Fruit fly (Drosophila melanogaster) whole organism, embryonic: Measurements from ENCODE around the gene Spc25.

Source experiments
- Atf-2 ChIP-seq: fragments of 200-800 bp; sonication (Bioruptor generic); optimal IDR thresholded peaks from 2 replicates; lab custom pipeline; 2016; ENCODE audit warnings: missing biosample characterization, missing genetic modification characterization
- Bdp1 ChIP-seq: fragments of 200-800 bp; sonication (Bioruptor generic); optimal IDR thresholded peaks from 3 replicates; lab custom pipeline; 2016; ENCODE audit warnings: missing biosample characterization, missing genetic modification characterization
- CG11093 ChIP-seq: fragments of 200-800 bp; sonication (Bioruptor generic); IDR thresholded peaks from 3 replicates; pipeline ENCODE4 v1.3.6; 2022; ENCODE audit warnings: missing biosample characterization, missing genetic modification characterization
- CG11456 ChIP-seq: fragments of 200-800 bp; sonication (Bioruptor generic); IDR thresholded peaks from 3 replicates; pipeline ENCODE4 v1.3.6; 2022; ENCODE audit warnings: missing biosample characterization, missing genetic modification characterization
- CG12236 ChIP-seq: fragments of 200-800 bp; sonication (Bioruptor generic); optimal IDR thresholded peaks from 2 replicates; lab custom pipeline; 2016; ENCODE audit warnings: missing biosample characterization, missing genetic modification characterization
- CG13894 ChIP-seq: fragments of 200-800 bp; sonication (Bioruptor generic); optimal IDR thresholded peaks from 3 replicates; lab custom pipeline; 2018; ENCODE audit warnings: missing biosample characterization, mild to moderate bottlenecking, missing genetic modification characterization, moderate library complexity
- CG15696 ChIP-seq: fragments of 200-800 bp; sonication (Bioruptor generic); optimal IDR thresholded peaks from 2 replicates; lab custom pipeline; 2019; ENCODE audit warnings: missing biosample characterization, mild to moderate bottlenecking, missing genetic modification characterization, moderate library complexity
- CG2202 ChIP-seq: fragments of 200-800 bp; sonication (Bioruptor generic); optimal IDR thresholded peaks from 2 replicates; lab custom pipeline; 2018; ENCODE audit warnings: missing biosample characterization, mild to moderate bottlenecking, missing genetic modification characterization
- CG2678 ChIP-seq: fragments of 200-800 bp; sonication (Bioruptor generic); optimal IDR thresholded peaks from 3 replicates; lab custom pipeline; 2019; ENCODE audit warnings: missing biosample characterization, mild to moderate bottlenecking, missing genetic modification characterization, moderate library complexity
- CG2889 ChIP-seq: fragments of 200-800 bp; sonication (Bioruptor generic); IDR thresholded peaks from 3 replicates; pipeline ENCODE4 v1.3.6; 2022; ENCODE audit warnings: missing biosample characterization, missing genetic modification characterization
- CG30431 ChIP-seq: fragments of 200-800 bp; sonication (Bioruptor generic); optimal IDR thresholded peaks from 2 replicates; lab custom pipeline; 2017; ENCODE audit warnings: missing biosample characterization, missing genetic modification characterization
- CG32767 ChIP-seq: fragments of 200-800 bp; sonication (Bioruptor generic); IDR thresholded peaks from 2 replicates; pipeline ENCODE4 v1.3.6; 2022; ENCODE audit warnings: missing biosample characterization, missing genetic modification characterization
- CG4360 ChIP-seq: fragments of 200-800 bp; sonication (Bioruptor generic); IDR thresholded peaks from 2 replicates; pipeline ENCODE4 v1.3.6; 2022; ENCODE audit warnings: missing biosample characterization, missing genetic modification characterization
- CG4617 ChIP-seq: fragments of 200-800 bp; sonication (Bioruptor generic); optimal IDR thresholded peaks from 3 replicates; lab custom pipeline; 2016; ENCODE audit warnings: missing biosample characterization, missing genetic modification characterization, borderline replicate concordance
- CG4820 ChIP-seq: fragments of 200-800 bp; sonication (Bioruptor generic); optimal IDR thresholded peaks from 3 replicates; lab custom pipeline; 2016; ENCODE audit warnings: missing biosample characterization, missing genetic modification characterization
- CG5953 ChIP-seq: fragments of 200-800 bp; sonication (Bioruptor generic); IDR thresholded peaks from 2 replicates; pipeline ENCODE4 v1.3.6; 2022; ENCODE audit warnings: missing biosample characterization, missing genetic modification characterization
- CG6683 ChIP-seq: fragments of 200-800 bp; sonication (Bioruptor generic); optimal IDR thresholded peaks from 2 replicates; lab custom pipeline; 2017; ENCODE audit warnings: missing biosample characterization, mild to moderate bottlenecking, missing genetic modification characterization, missing genetic modification reagents
- CG6765 ChIP-seq: fragments of 200-800 bp; sonication (Bioruptor generic); optimal IDR thresholded peaks from 3 replicates; lab custom pipeline; 2017; ENCODE audit warnings: missing biosample characterization, mild to moderate bottlenecking, missing genetic modification characterization
- CG7745 ChIP-seq: fragments of 200-800 bp; sonication (Bioruptor generic); optimal IDR thresholded peaks from 2 replicates; lab custom pipeline; 2018; ENCODE audit warnings: missing biosample characterization, mild to moderate bottlenecking, missing genetic modification characterization, moderate library complexity
- CG7928 ChIP-seq: fragments of 200-800 bp; sonication (Bioruptor generic); optimal IDR thresholded peaks from 2 replicates; lab custom pipeline; 2017; ENCODE audit warnings: missing biosample characterization, mild to moderate bottlenecking, missing genetic modification characterization
- CG7963 ChIP-seq: fragments of 200-800 bp; sonication (Bioruptor generic); IDR thresholded peaks from 3 replicates; pipeline ENCODE4 v1.3.6; 2022; ENCODE audit warnings: missing biosample characterization, missing genetic modification characterization; ENCODE audit not compliant: partially characterized antibody
- CG9609 ChIP-seq: fragments of 200-800 bp; sonication (Bioruptor generic); optimal IDR thresholded peaks from 3 replicates; lab custom pipeline; 2016; ENCODE audit warnings: missing biosample characterization, missing genetic modification characterization
- CkIIα-i1 ChIP-seq: fragments of 200-800 bp; sonication (Bioruptor generic); IDR thresholded peaks from 2 replicates; pipeline ENCODE4 v1.3.6; 2022; ENCODE audit warnings: missing biosample characterization, missing genetic modification characterization
- D19B ChIP-seq: fragments of 200-800 bp; sonication (Bioruptor generic); optimal IDR thresholded peaks from 2 replicates; lab custom pipeline; 2017; ENCODE audit warnings: missing biosample characterization, mild to moderate bottlenecking, missing genetic modification characterization
- H2.0 ChIP-seq: fragments of 200-800 bp; sonication (Bioruptor generic); IDR thresholded peaks from 2 replicates; pipeline ENCODE4 v1.3.6; 2022; ENCODE audit warnings: missing biosample characterization, missing genetic modification characterization
- HHEX ChIP-seq: fragments of 200-800 bp; sonication (Bioruptor generic); optimal IDR thresholded peaks from 3 replicates; lab custom pipeline; 2017; ENCODE audit warnings: missing biosample characterization, mild to moderate bottlenecking, missing genetic modification characterization, missing genetic modification reagents
- HLH54F ChIP-seq: fragments of 200-800 bp; sonication (Bioruptor generic); optimal IDR thresholded peaks from 3 replicates; lab custom pipeline; 2016; ENCODE audit warnings: missing biosample characterization, missing genetic modification characterization
- Kr ChIP-seq: fragments of 200-800 bp; sonication (Bioruptor generic); optimal IDR thresholded peaks from 2 replicates; lab custom pipeline; 2017; ENCODE audit warnings: missing biosample characterization, mild to moderate bottlenecking, missing genetic modification characterization
- Neu2 ChIP-seq: fragments of 200-800 bp; sonication (Bioruptor generic); optimal IDR thresholded peaks from 3 replicates; lab custom pipeline; 2016; ENCODE audit warnings: missing biosample characterization, missing genetic modification characterization, borderline replicate concordance
- Opbp ChIP-seq: fragments of 200-800 bp; sonication (Bioruptor generic); IDR thresholded peaks from 3 replicates; pipeline ENCODE4 v1.3.6; 2022; ENCODE audit warnings: missing biosample characterization, missing genetic modification characterization; ENCODE audit not compliant: partially characterized antibody
- Sox100B ChIP-seq: fragments of 200-800 bp; sonication (Bioruptor generic); optimal IDR thresholded peaks from 3 replicates; lab custom pipeline; 2018; ENCODE audit warnings: missing biosample characterization, mild to moderate bottlenecking, missing genetic modification characterization
- amos ChIP-seq: fragments of 200-800 bp; sonication (Bioruptor generic); IDR thresholded peaks from 2 replicates; pipeline ENCODE4 v1.3.6; 2022; ENCODE audit warnings: missing biosample characterization, missing genetic modification characterization; ENCODE audit not compliant: partially characterized antibody
- ash1 ChIP-seq: fragments of 200-800 bp; sonication (Bioruptor generic); optimal IDR thresholded peaks from 2 replicates; lab custom pipeline; 2018; ENCODE audit warnings: missing biosample characterization, mild to moderate bottlenecking, missing genetic modification characterization
- bab2 ChIP-seq: fragments of 200-800 bp; sonication (Bioruptor generic); optimal IDR thresholded peaks from 2 replicates; lab custom pipeline; 2016; ENCODE audit warnings: missing biosample characterization, missing genetic modification characterization
- btn ChIP-seq: fragments of 200-800 bp; sonication (Bioruptor generic); optimal IDR thresholded peaks from 2 replicates; lab custom pipeline; 2016; ENCODE audit warnings: missing biosample characterization, missing genetic modification characterization
- chm ChIP-seq: fragments of 200-800 bp; sonication (Bioruptor generic); IDR thresholded peaks from 2 replicates; pipeline ENCODE4 v1.3.6; 2022; ENCODE audit warnings: missing biosample characterization, missing genetic modification characterization
- chn ChIP-seq: fragments of 200-800 bp; sonication (Bioruptor generic); optimal IDR thresholded peaks from 2 replicates; lab custom pipeline; 2016; ENCODE audit warnings: missing biosample characterization, missing genetic modification characterization
- ci ChIP-seq: fragments of 200-800 bp; sonication (Bioruptor generic); IDR thresholded peaks from 3 replicates; pipeline ENCODE4 v1.3.6; 2022; ENCODE audit warnings: missing biosample characterization, missing genetic modification characterization
- gcm2 ChIP-seq: fragments of 200-800 bp; sonication (Bioruptor generic); optimal IDR thresholded peaks from 2 replicates; lab custom pipeline; 2016; ENCODE audit warnings: missing biosample characterization, missing genetic modification characterization
- gsb ChIP-seq: fragments of 200-800 bp; sonication (Bioruptor generic); IDR thresholded peaks from 2 replicates; pipeline ENCODE4 v1.3.6; 2022; ENCODE audit warnings: missing biosample characterization, missing genetic modification characterization
- inv ChIP-seq: fragments of 200-800 bp; sonication (Bioruptor generic); IDR thresholded peaks from 2 replicates; pipeline ENCODE4 v1.3.6; 2022; ENCODE audit warnings: missing biosample characterization, missing genetic modification characterization; ENCODE audit not compliant: partially characterized antibody
- lilli ChIP-seq: fragments of 200-800 bp; sonication (Bioruptor generic); optimal IDR thresholded peaks from 3 replicates; lab custom pipeline; 2016; ENCODE audit warnings: missing biosample characterization, missing genetic modification characterization
- nau ChIP-seq: fragments of 200-800 bp; sonication (Bioruptor generic); optimal IDR thresholded peaks from 3 replicates; lab custom pipeline; 2017; ENCODE audit warnings: missing biosample characterization, mild to moderate bottlenecking, missing genetic modification characterization, missing genetic modification reagents
- pnt ChIP-seq: fragments of 200-800 bp; sonication (Bioruptor generic); optimal IDR thresholded peaks from 3 replicates; lab custom pipeline; 2016; ENCODE audit warnings: missing biosample characterization, missing genetic modification characterization
- sd ChIP-seq: fragments of 200-800 bp; sonication (Bioruptor generic); optimal IDR thresholded peaks from 3 replicates; lab custom pipeline; 2018; ENCODE audit warnings: missing biosample characterization, mild to moderate bottlenecking, missing genetic modification characterization, moderate library complexity
- sens ChIP-seq: fragments of 200-800 bp; sonication (Bioruptor generic); peaks from one replicate; lab custom pipeline; 2016; ENCODE audit warnings: missing biosample characterization, missing genetic modification characterization
- usp ChIP-seq: fragments of >200 bp; optimal IDR thresholded peaks from 2 replicates; lab custom pipeline; 2017; ENCODE audit warnings: missing biosample characterization, missing genetic modification characterization
- vvl ChIP-seq: fragments of 200-800 bp; sonication (Bioruptor generic); IDR thresholded peaks from 2 replicates; pipeline ENCODE4 v1.3.6; 2022; ENCODE audit warnings: missing biosample characterization, missing genetic modification characterization
- wek ChIP-seq: fragments of 200-800 bp; sonication (Bioruptor generic); optimal IDR thresholded peaks from 3 replicates; lab custom pipeline; 2018; ENCODE audit warnings: missing biosample characterization, mild to moderate bottlenecking, missing genetic modification characterization, moderate library complexity

Spc25 gene

dm6 chr3R:12981334-12982166 lies 20.0 kb downstream of the Spc25 start (continued):
- peak; percentile 53 for TF ChIP-seq CG6765 (GFP tag; lab: Kevin White, UChicago)
- TF ChIP-seq Kr (GFP tag; lab: Kevin White, UChicago), result no peak
- TF ChIP-seq gsb (GFP tag; lab: Robert Waterston, UW), result peak; percentile 25; the same call in 1 of the 2 replicates
- peak; percentile 85 for TF ChIP-seq CG2678 (tag; lab: Kevin White, UChicago)
- TF ChIP-seq CG15696 (tag; lab: Kevin White, UChicago), result peak; percentile 60
- peak; percentile 3 for TF ChIP-seq sd (tag; lab: Kevin White, UChicago)
- TF ChIP-seq ci, result peak; percentile 39; the same call in 1 of the 3 replicates
- TF ChIP-seq H2.0 (GFP tag; lab: Robert Waterston, UW), result peak; percentile 57; the same call in 1 of the 2 replicates
- no peak for TF ChIP-seq CG7963 (GFP tag; lab: Robert Waterston, UW)
- no peak for TF ChIP-seq CG12236 (GFP tag; lab: Kevin White, UChicago)
- TF ChIP-seq CG7928, result no peak
- peak; percentile 9 for TF ChIP-seq nau (GFP tag; lab: Kevin White, UChicago)
- no peak for TF ChIP-seq CG4617
- peak; percentile 71 for TF ChIP-seq CG4820 (GFP tag; lab: Kevin White, UChicago)
- no peak for TF ChIP-seq CG2889 (GFP tag; lab: Robert Waterston, UW)
- TF ChIP-seq Opbp (GFP tag; lab: Robert Waterston, UW), result no peak
- TF ChIP-seq CG11456 (GFP tag; lab: Robert Waterston, UW), result no peak
- TF ChIP-seq CG7745 (tag; lab: Kevin White, UChicago), result no peak
- no peak for TF ChIP-seq pnt (GFP tag; lab: Kevin White, UChicago)
- TF ChIP-seq vvl (GFP tag; lab: Robert Waterston, UW), result peak; percentile 48; the same call in 1 of the 2 replicates
- no peak for TF ChIP-seq usp (GFP tag; lab: Kevin White, UChicago)
- TF ChIP-seq CG32767 (GFP tag; lab: Robert Waterston, UW), result no peak
- TF ChIP-seq inv (GFP tag; lab: Robert Waterston, UW), result no peak
- TF ChIP-seq lilli (GFP tag; lab: Kevin White, UChicago), result peak; percentile 5
- no peak for TF ChIP-seq btn (GFP tag; lab: Kevin White, UChicago)
- no peak for TF ChIP-seq CG13894
- no peak for TF ChIP-seq CG2202 (tag; lab: Kevin White, UChicago)
- TF ChIP-seq gcm2 (GFP tag; lab: Kevin White, UChicago), result peak; percentile 11
- peak; percentile 67 for TF ChIP-seq CG4360 (GFP tag; lab: Robert Waterston, UW)
- TF ChIP-seq Bdp1 (GFP tag; lab: Kevin White, UChicago), result no peak
- TF ChIP-seq CG6683 (GFP tag; lab: Kevin White, UChicago), result no peak
- no peak for TF ChIP-seq CG5953 (GFP tag; lab: Robert Waterston, UW)
- TF ChIP-seq Atf-2 (GFP tag; lab: Kevin White, UChicago), result peak; percentile 33
- no peak for TF ChIP-seq CG9609 (GFP tag; lab: Kevin White, UChicago)
- TF ChIP-seq ash1 (GFP tag; lab: Kevin White, UChicago), result no peak
- TF ChIP-seq CG11093 (GFP tag; lab: Robert Waterston, UW), result 0 out of 3 replicates have a peak, but pooled peaks have one; percentile 54
- TF ChIP-seq amos (GFP tag; lab: Robert Waterston, UW), result no peak
- peak; percentile 49 for TF ChIP-seq HHEX (GFP tag; lab: Kevin White, UChicago)
- peak; percentile 45 for TF ChIP-seq bab2 (GFP tag; lab: Kevin White, UChicago)
- TF ChIP-seq CG30431 (GFP tag; lab: Kevin White, UChicago), result no peak
- no peak for TF ChIP-seq wek (GFP tag; lab: Kevin White, UChicago)
- peak; percentile 80 for TF ChIP-seq sens
- TF ChIP-seq D19B (GFP tag; lab: Kevin White, UChicago), result peak; percentile 19
- TF ChIP-seq chm (GFP tag; lab: Robert Waterston, UW), result no peak; the same call in 1 of the 2 replicates
- TF ChIP-seq CkIIα-i1, result no peak
- peak; percentile 71 for TF ChIP-seq Sox100B (GFP tag; lab: Kevin White, UChicago)
- no peak for TF ChIP-seq Neu2 (GFP tag; lab: Kevin White, UChicago)
- TF ChIP-seq HLH54F, result peak; percentile 4
- TF ChIP-seq chn, result peak; percentile 31
